Worm (Caenorhabditis elegans) whole organism, L2 larva: ENCODE measurements around the gene sax-1.

ENCODE experiments used
- C34F6.9 ChIP-seq: fragments of 150-350 bp; optimal IDR thresholded peaks from 2 replicates; lab custom pipeline; 2014; ENCODE audit warnings: missing biosample characterization, missing genetic modification characterization
- F13H6.1 ChIP-seq: sonication (generic microtip); optimal IDR thresholded peaks from 2 replicates; lab custom pipeline; 2016; ENCODE audit warnings: missing genetic modification characterization, missing compliant biosample characterization
- R02D3.7 ChIP-seq: fragments of 150-350 bp; optimal IDR thresholded peaks from 2 replicates; lab custom pipeline; 2014; ENCODE audit warnings: missing biosample characterization, missing genetic modification characterization
- Y55F3AM.14 ChIP-seq: fragments of 200-800 bp; sonication (Bioruptor generic); optimal IDR thresholded peaks from 2 replicates; lab custom pipeline; 2018; ENCODE audit warnings: mild to moderate bottlenecking, missing genetic modification characterization, missing compliant biosample characterization
- ZK546.5 ChIP-seq: sonication (generic microtip); optimal IDR thresholded peaks from 2 replicates; lab custom pipeline; 2017; ENCODE audit warnings: missing biosample characterization, missing genetic modification characterization
- alr-1 ChIP-seq: fragments of 150-350 bp; optimal IDR thresholded peaks from 2 replicates; lab custom pipeline; 2014; ENCODE audit warnings: missing biosample characterization, missing genetic modification characterization
- aly-2 ChIP-seq: fragments of 150-350 bp; optimal IDR thresholded peaks from 2 replicates; lab custom pipeline; 2014; ENCODE audit warnings: missing biosample characterization, missing genetic modification characterization
- ama-1 ChIP-seq: fragments of 150-350 bp; optimal IDR thresholded peaks from 2 replicates; lab custom pipeline; 2018; ENCODE audit warnings: inconsistent platforms
- blmp-1 ChIP-seq: sonication (generic microtip); optimal IDR thresholded peaks from 2 replicates; lab custom pipeline; 2017; ENCODE audit warnings: missing genetic modification characterization, mild to moderate bottlenecking, missing compliant biosample characterization, antibody characterized with exemption, moderate library complexity; ENCODE audit not compliant: insufficient read depth
- ceh-16 ChIP-seq: fragments of 150-350 bp; optimal IDR thresholded peaks from 2 replicates; lab custom pipeline; 2014; ENCODE audit warnings: missing biosample characterization, missing genetic modification characterization
- ceh-82 ChIP-seq: fragments of 150-350 bp; optimal IDR thresholded peaks from 2 replicates; lab custom pipeline; 2014; ENCODE audit warnings: missing biosample characterization, missing genetic modification characterization
- crh-2 ChIP-seq: sonication (generic microtip); optimal IDR thresholded peaks from 2 replicates; lab custom pipeline; 2017; ENCODE audit warnings: missing biosample characterization, missing genetic modification characterization
- dmd-4 ChIP-seq: sonication (generic microtip); optimal IDR thresholded peaks from 2 replicates; lab custom pipeline; 2017; ENCODE audit warnings: missing biosample characterization, missing genetic modification characterization
- egl-27 ChIP-seq: sonication (generic microtip); optimal IDR thresholded peaks from 3 replicates; lab custom pipeline; 2017; ENCODE audit warnings: missing biosample characterization, missing genetic modification reagents, missing genetic modification characterization
- elt-1 ChIP-seq: fragments of 150-350 bp; optimal IDR thresholded peaks from 2 replicates; lab custom pipeline; 2014; ENCODE audit warnings: missing biosample characterization, missing genetic modification characterization
- elt-3 ChIP-seq: sonication (generic microtip); optimal IDR thresholded peaks from 2 replicates; lab custom pipeline; 2017; ENCODE audit warnings: missing biosample characterization, missing genetic modification characterization
- fos-1 ChIP-seq: fragments of 150-350 bp; optimal IDR thresholded peaks from 2 replicates; lab custom pipeline; 2014; ENCODE audit warnings: missing biosample characterization, missing genetic modification characterization
- gmeb-1 ChIP-seq: fragments of 150-350 bp; optimal IDR thresholded peaks from 2 replicates; lab custom pipeline; 2014; ENCODE audit warnings: missing biosample characterization, missing genetic modification characterization
- lin-11 ChIP-seq: fragments of 150-350 bp; sonication (generic microtip); optimal IDR thresholded peaks from 2 replicates; lab custom pipeline; 2014; ENCODE audit warnings: missing biosample characterization, missing genetic modification characterization, inconsistent platforms, mixed read lengths
- lin-13 ChIP-seq: fragments of 150-350 bp; optimal IDR thresholded peaks from 2 replicates; lab custom pipeline; 2014; ENCODE audit warnings: missing biosample characterization, missing genetic modification reagents, missing genetic modification characterization
- lin-39 ChIP-seq: fragments of 150-350 bp; optimal IDR thresholded peaks from 2 replicates; lab custom pipeline; 2014; ENCODE audit warnings: missing biosample characterization, missing genetic modification reagents, missing genetic modification characterization
- lsy-2 ChIP-seq, 2 experiments: fragments of 150-350 bp in 1 of 2; sonication (generic microtip) in 1 of 2; optimal IDR thresholded peaks; 2 replicates each; lab custom pipeline; 2014 to 2017; ENCODE audit warnings: missing biosample characterization in 2 of 2, missing genetic modification characterization in 2 of 2
- mab-5 ChIP-seq: fragments of 150-350 bp; optimal IDR thresholded peaks from 2 replicates; lab custom pipeline; 2014; ENCODE audit warnings: missing biosample characterization, missing genetic modification characterization
- mbf-1 ChIP-seq: sonication (generic microtip); optimal IDR thresholded peaks from 2 replicates; lab custom pipeline; 2017; ENCODE audit warnings: missing biosample characterization, missing genetic modification characterization
- mdl-1 ChIP-seq, 2 experiments: fragments of 150-350 bp in 1 of 2; sonication (generic microtip) in 1 of 2; optimal IDR thresholded peaks; 2 replicates each; lab custom pipeline; 2017; ENCODE audit warnings: missing biosample characterization in 2 of 2, missing genetic modification characterization in 2 of 2
- nhr-10 ChIP-seq: sonication (generic microtip); optimal IDR thresholded peaks from 2 replicates; lab custom pipeline; 2017; ENCODE audit warnings: missing biosample characterization, missing genetic modification characterization
- nhr-11 ChIP-seq: fragments of 150-350 bp; optimal IDR thresholded peaks from 2 replicates; lab custom pipeline; 2014; ENCODE audit warnings: missing biosample characterization, missing genetic modification characterization
- nhr-12 ChIP-seq: fragments of 150-350 bp; optimal IDR thresholded peaks from 2 replicates; lab custom pipeline; 2014; ENCODE audit warnings: missing biosample characterization, missing genetic modification characterization
- nhr-129 ChIP-seq: fragments of 150-350 bp; optimal IDR thresholded peaks from 2 replicates; lab custom pipeline; 2014; ENCODE audit warnings: missing biosample characterization, missing genetic modification characterization
- nhr-21 ChIP-seq: fragments of 150-350 bp; optimal IDR thresholded peaks from 2 replicates; lab custom pipeline; 2014; ENCODE audit warnings: missing biosample characterization, missing genetic modification characterization
- nhr-23 ChIP-seq: fragments of 150-350 bp; optimal IDR thresholded peaks from 2 replicates; lab custom pipeline; 2014; ENCODE audit warnings: missing biosample characterization, missing genetic modification reagents, missing genetic modification characterization
- nhr-237 ChIP-seq: fragments of 150-350 bp; optimal IDR thresholded peaks from 2 replicates; lab custom pipeline; 2014; ENCODE audit warnings: missing biosample characterization, missing genetic modification characterization
- nhr-25 ChIP-seq: fragments of 150-350 bp; sonication (generic microtip); optimal IDR thresholded peaks from 3 replicates; lab custom pipeline; 2014; ENCODE audit warnings: missing biosample characterization, missing genetic modification characterization
- nhr-6 ChIP-seq: fragments of 150-350 bp; optimal IDR thresholded peaks from 2 replicates; lab custom pipeline; 2014; ENCODE audit warnings: missing biosample characterization, missing genetic modification characterization
- nhr-77 ChIP-seq: fragments of 150-350 bp; optimal IDR thresholded peaks from 2 replicates; lab custom pipeline; 2014; ENCODE audit warnings: missing biosample characterization, missing genetic modification characterization
- peb-1 ChIP-seq: fragments of 150-350 bp; optimal IDR thresholded peaks from 2 replicates; lab custom pipeline; 2014; ENCODE audit warnings: missing biosample characterization, missing genetic modification characterization
- sem-4 ChIP-seq: fragments of 150-350 bp; optimal IDR thresholded peaks from 2 replicates; lab custom pipeline; 2014; ENCODE audit warnings: missing biosample characterization, missing genetic modification reagents, missing genetic modification characterization
- skn-1 ChIP-seq: sonication (generic microtip); optimal IDR thresholded peaks from 2 replicates; lab custom pipeline; 2017; ENCODE audit warnings: missing biosample characterization, missing genetic modification characterization
- sma-3 ChIP-seq: sonication (generic microtip); optimal IDR thresholded peaks from 2 replicates; lab custom pipeline; 2016; ENCODE audit warnings: missing genetic modification reagents, missing genetic modification characterization, missing compliant biosample characterization
- sma-9 ChIP-seq, 2 experiments: fragments of 150-350 bp in 1 of 2; sonication (generic microtip) in 1 of 2; optimal IDR thresholded peaks; 2 replicates each; lab custom pipeline; 2014 to 2016; ENCODE audit warnings: missing genetic modification characterization in 2 of 2, mild to moderate bottlenecking in 1 of 2, missing biosample characterization in 1 of 2, missing compliant biosample characterization in 1 of 2, missing genetic modification reagents in 1 of 2, moderate library complexity in 1 of 2
- snpc-4 ChIP-seq: fragments of 150-350 bp; optimal IDR thresholded peaks from 2 replicates; lab custom pipeline; 2014; ENCODE audit warnings: missing biosample characterization, missing genetic modification characterization
- unc-39 ChIP-seq: fragments of 150-350 bp; optimal IDR thresholded peaks from 2 replicates; lab custom pipeline; 2014; ENCODE audit warnings: missing biosample characterization, missing genetic modification characterization
- unc-55 ChIP-seq: fragments of 150-350 bp; sonication (generic microtip); optimal IDR thresholded peaks from 3 replicates; lab custom pipeline; 2014; ENCODE audit warnings: missing biosample characterization, missing genetic modification reagents, missing genetic modification characterization
- unc-62 ChIP-seq: fragments of 150-350 bp; optimal IDR thresholded peaks from 2 replicates; lab custom pipeline; 2014; ENCODE audit warnings: missing biosample characterization, missing genetic modification reagents, missing genetic modification characterization
- zag-1 ChIP-seq: fragments of 150-350 bp; optimal IDR thresholded peaks from 2 replicates; lab custom pipeline; 2014; ENCODE audit warnings: missing biosample characterization, missing genetic modification characterization
- ztf-1 ChIP-seq: fragments of 200-800 bp; sonication (Bioruptor generic); conservative IDR thresholded peaks from 2 replicates; pipeline ENCODE4 v1.3.6; 2022; ENCODE audit warnings: missing genetic modification characterization, missing compliant biosample characterization
- ztf-11 ChIP-seq: sonication (generic microtip); optimal IDR thresholded peaks from 2 replicates; lab custom pipeline; 2017; ENCODE audit warnings: missing biosample characterization, missing genetic modification characterization
- ztf-4 ChIP-seq: fragments of 150-350 bp; optimal IDR thresholded peaks from 2 replicates; lab custom pipeline; 2014; ENCODE audit warnings: missing biosample characterization, missing genetic modification characterization

sax-1 gene

ce11 chrX:3650100-3650809, at the start of gene sax-1, which contains the start of gene R11G1.2:
Gene sax-1, minus strand, starts transcription at chrX:3650150.
Gene R11G1.2, plus strand, starts transcription at chrX:3650614.
- no peak for TF ChIP-seq elt-3
- no peak for TF ChIP-seq nhr-77 (tag; lab: Kevin White, UChicago)
- TF ChIP-seq lin-39 (tag; lab: Kevin White, UChicago) = no peak
- TF ChIP-seq peb-1 = no peak
- peak; percentile 17 for TF ChIP-seq fos-1 (tag; lab: Kevin White, UChicago)
- peak; percentile 32 for TF ChIP-seq F13H6.1 (tag; lab: Kevin White, UChicago)
- no peak for TF ChIP-seq mbf-1 (tag; lab: Kevin White, UChicago)
- no peak for TF ChIP-seq unc-39
- no peak for TF ChIP-seq ceh-16 (tag; lab: Kevin White, UChicago)
- peak; percentile 37 to 88 for TF ChIP-seq mdl-1 (tag; optimal IDR thresholded peaks at IDR 0.05; lab: Kevin White, UChicago)
- peak; percentile 5 to 66 for TF ChIP-seq lsy-2 (tag; optimal IDR thresholded peaks at IDR 0.05; lab: Kevin White, UChicago)
- no peak for TF ChIP-seq nhr-6
- TF ChIP-seq elt-1 (tag; lab: Kevin White, UChicago) = no peak
- peak; percentile 57 for TF ChIP-seq nhr-25 (tag; lab: Kevin White, UChicago)
- TF ChIP-seq nhr-21 (tag; lab: Kevin White, UChicago) = peak; percentile 26
- TF ChIP-seq lin-11 (tag; lab: Kevin White, UChicago) = peak; percentile 39
- TF ChIP-seq unc-55 (GFP tag; lab: Kevin White, UChicago) = peak; percentile 61
- no peak for TF ChIP-seq mab-5 (tag; lab: Kevin White, UChicago)
- no peak for TF ChIP-seq nhr-11
- no peak for TF ChIP-seq sem-4 (tag; lab: Kevin White, UChicago)
- peak; percentile 19 for TF ChIP-seq gmeb-1 (tag; lab: Kevin White, UChicago)
- no peak for TF ChIP-seq Y55F3AM.14 (GFP tag; lab: Kevin White, UChicago)
- TF ChIP-seq blmp-1 = peak; percentile 34
- no peak for TF ChIP-seq ceh-82 (tag; lab: Kevin White, UChicago)
- peak; percentile 30 for TF ChIP-seq sma-3 (GFP tag; lab: Kevin White, UChicago)
- peak; percentile 16 for TF ChIP-seq lin-13 (GFP tag; lab: Kevin White, UChicago)
- TF ChIP-seq alr-1 (tag; lab: Kevin White, UChicago) = no peak
- no peak for TF ChIP-seq zag-1 (tag; lab: Kevin White, UChicago)
- peak; percentile 64 for TF ChIP-seq nhr-129 (tag; lab: Kevin White, UChicago)
- TF ChIP-seq dmd-4 (tag; lab: Kevin White, UChicago) = no peak
- TF ChIP-seq ztf-4 = no peak
- TF ChIP-seq nhr-12 = no peak
- peak; percentile 60 for TF ChIP-seq crh-2 (tag; lab: Kevin White, UChicago)
- TF ChIP-seq unc-62 (GFP tag; lab: Kevin White, UChicago) = no peak
- TF ChIP-seq egl-27 (tag; lab: Kevin White, UChicago) = no peak
- TF ChIP-seq sma-9 (GFP tag; optimal IDR thresholded peaks at IDR 0.05; lab: Kevin White, UChicago) = peak; percentile 20
- TF ChIP-seq sma-9 (tag; optimal IDR thresholded peaks at IDR 0.05; lab: Kevin White, UChicago) = no peak
- TF ChIP-seq ZK546.5 (tag; lab: Kevin White, UChicago) = no peak
- no peak for TF ChIP-seq ztf-1
- TF ChIP-seq R02D3.7 (tag; lab: Kevin White, UChicago) = no peak
- TF ChIP-seq skn-1 (tag; lab: Kevin White, UChicago) = no peak
- no peak for TF ChIP-seq nhr-237 (tag; lab: Kevin White, UChicago)
- no peak for TF ChIP-seq aly-2
- TF ChIP-seq nhr-10 (tag; lab: Kevin White, UChicago) = no peak
- TF ChIP-seq nhr-23 (tag; lab: Kevin White, UChicago) = no peak
- peak; percentile 74 for TF ChIP-seq C34F6.9 (tag; lab: Kevin White, UChicago)
- TF ChIP-seq ama-1 = no peak
- no peak for TF ChIP-seq ztf-11 (tag; lab: Kevin White, UChicago)
- no peak for TF ChIP-seq snpc-4 (tag; lab: Kevin White, UChicago)
